Worm (Caenorhabditis elegans) whole organism, L4 larva: Measurements from ENCODE around the gene ZK418.2.
A peak's percentile ranks its signal among the peaks of the same experiment; 100 is the strongest.

Experiments
- D1046.2 ChIP-seq: fragments of 200-800 bp; sonication (Bioruptor generic); IDR thresholded peaks from 2 replicates; pipeline ENCODE4 v1.3.6; 2022; ENCODE audit warnings: missing genetic modification characterization, missing compliant biosample characterization
- F44E2.7 ChIP-seq: fragments of 200-800 bp; sonication (Bioruptor generic); IDR thresholded peaks from 2 replicates; pipeline ENCODE4 v2.1.2; 2022; ENCODE audit warnings: missing genetic modification characterization, missing compliant biosample characterization
- F49E8.2 ChIP-seq: sonication (generic microtip); optimal IDR thresholded peaks from 2 replicates; lab custom pipeline; 2016; ENCODE audit warnings: missing compliant biosample characterization, mild to moderate bottlenecking, missing genetic modification characterization, borderline replicate concordance
- R02D3.7 ChIP-seq: fragments of 150-350 bp; sonication (generic microtip); optimal IDR thresholded peaks from 3 replicates; lab custom pipeline; 2014; ENCODE audit warnings: missing biosample characterization, missing genetic modification characterization
- T26A8.4 ChIP-seq: fragments of 200-800 bp; sonication (Bioruptor generic); IDR thresholded peaks from 2 replicates; pipeline ENCODE4 v1.3.6; 2022; ENCODE audit warnings: missing genetic modification characterization, missing compliant biosample characterization
- Y105C5A.15 ChIP-seq: fragments of 200-800 bp; sonication (Bioruptor generic); IDR thresholded peaks from 2 replicates; pipeline ENCODE4 v1.3.6; 2022; ENCODE audit warnings: missing genetic modification characterization, missing compliant biosample characterization
- Y75B8A.6 ChIP-seq: fragments of 200-800 bp; sonication (Bioruptor generic); IDR thresholded peaks from 2 replicates; pipeline ENCODE4 v1.3.6; 2022; ENCODE audit warnings: missing genetic modification reagents, missing genetic modification characterization, missing compliant biosample characterization
- arid-1 ChIP-seq: fragments of 200-800 bp; sonication (Bioruptor generic); conservative IDR thresholded peaks from 2 replicates; pipeline ENCODE4 v1.3.6; 2022; ENCODE audit warnings: missing genetic modification reagents, missing genetic modification characterization, missing compliant biosample characterization
- ceh-20 ChIP-seq: fragments of 200-800 bp; sonication (Bioruptor generic); IDR thresholded peaks from 2 replicates; pipeline ENCODE4 v1.3.6; 2022; ENCODE audit warnings: missing genetic modification reagents, missing genetic modification characterization, missing compliant biosample characterization
- ceh-44 ChIP-seq: fragments of 200-800 bp; sonication (Bioruptor generic); IDR thresholded peaks from 2 replicates; pipeline ENCODE4 v1.3.6; 2022; ENCODE audit warnings: missing genetic modification reagents, missing genetic modification characterization, missing compliant biosample characterization
- ceh-62 ChIP-seq: sonication (generic microtip); optimal IDR thresholded peaks from 2 replicates; lab custom pipeline; 2017; ENCODE audit warnings: missing biosample characterization, missing genetic modification characterization
- ceh-82 ChIP-seq: sonication (generic microtip); optimal IDR thresholded peaks from 2 replicates; lab custom pipeline; 2017; ENCODE audit warnings: missing biosample characterization, missing genetic modification characterization
- ces-1 ChIP-seq: fragments of 150-350 bp; sonication (generic microtip); optimal IDR thresholded peaks from 4 replicates; lab custom pipeline; 2014; ENCODE audit warnings: missing biosample characterization, missing genetic modification reagents, missing genetic modification characterization
- daf-16 ChIP-seq, 3 experiments: sonication (generic microtip); optimal IDR thresholded peaks; 2 replicates each; lab custom pipeline; 2016 to 2017; ENCODE audit warnings: missing genetic modification characterization in 3 of 3, missing genetic modification reagents in 3 of 3, mild to moderate bottlenecking in 2 of 3, missing compliant biosample characterization in 2 of 3, missing biosample characterization in 1 of 3, moderate library complexity in 1 of 3
- daf-19 ChIP-seq: fragments of 200-800 bp; sonication (Bioruptor generic); conservative IDR thresholded peaks from 2 replicates; pipeline ENCODE4 v1.3.6; 2022; ENCODE audit warnings: missing genetic modification characterization, missing compliant biosample characterization
- daf-8 ChIP-seq: fragments of 200-800 bp; sonication (Bioruptor generic); IDR thresholded peaks from 2 replicates; pipeline ENCODE4 v1.3.6; 2022; ENCODE audit warnings: missing genetic modification characterization, missing compliant biosample characterization
- dmd-8 ChIP-seq: fragments of 200-800 bp; sonication (Bioruptor generic); IDR thresholded peaks from 2 replicates; pipeline ENCODE4 v1.3.6; 2022; ENCODE audit warnings: missing genetic modification characterization, missing compliant biosample characterization
- dmd-9 ChIP-seq: fragments of 200-800 bp; sonication (Bioruptor generic); IDR thresholded peaks from 2 replicates; pipeline ENCODE4 v1.3.6; 2022; ENCODE audit warnings: missing genetic modification reagents, missing genetic modification characterization, missing compliant biosample characterization
- dpl-1 ChIP-seq: fragments of 150-350 bp; optimal IDR thresholded peaks from 2 replicates; lab custom pipeline; 2014; ENCODE audit warnings: missing biosample characterization, missing genetic modification reagents, missing genetic modification characterization
- dve-1 ChIP-seq: sonication (generic microtip); optimal IDR thresholded peaks from 2 replicates; lab custom pipeline; 2017; ENCODE audit warnings: antibody characterized with exemption, mild to moderate bottlenecking, missing genetic modification characterization, missing compliant biosample characterization; ENCODE audit not compliant: insufficient read depth
- egl-27 ChIP-seq: sonication (generic microtip); optimal IDR thresholded peaks from 3 replicates; lab custom pipeline; 2017; ENCODE audit warnings: missing biosample characterization, missing genetic modification reagents, missing genetic modification characterization
- egl-43 ChIP-seq: fragments of 200-800 bp; sonication (Bioruptor generic); IDR thresholded peaks from 2 replicates; pipeline ENCODE4 v1.3.6; 2022; ENCODE audit warnings: missing genetic modification reagents, missing genetic modification characterization, missing compliant biosample characterization
- fkh-10 ChIP-seq: fragments of 150-350 bp; optimal IDR thresholded peaks from 2 replicates; lab custom pipeline; 2014; ENCODE audit warnings: missing biosample characterization, missing genetic modification reagents, missing genetic modification characterization
- fos-1 ChIP-seq: fragments of 150-350 bp; optimal IDR thresholded peaks from 2 replicates; lab custom pipeline; 2014; ENCODE audit warnings: missing biosample characterization, missing genetic modification characterization
- gei-8 ChIP-seq: fragments of 200-800 bp; sonication (Bioruptor generic); optimal IDR thresholded peaks from 2 replicates; lab custom pipeline; 2018; ENCODE audit warnings: mild to moderate bottlenecking, missing genetic modification characterization, missing compliant biosample characterization
- hlh-11 ChIP-seq: fragments of 200-800 bp; sonication (Bioruptor generic); optimal IDR thresholded peaks from 2 replicates; lab custom pipeline; 2018; ENCODE audit warnings: mild to moderate bottlenecking, missing genetic modification characterization, missing compliant biosample characterization
- hmg-1.1 ChIP-seq: fragments of 200-800 bp; sonication (Bioruptor generic); IDR thresholded peaks from 2 replicates; pipeline ENCODE4 v1.3.6; 2022; ENCODE audit warnings: missing genetic modification reagents, missing genetic modification characterization, missing compliant biosample characterization
- lim-7 ChIP-seq: fragments of 200-800 bp; sonication (Bioruptor generic); IDR thresholded peaks from 2 replicates; pipeline ENCODE4 v1.3.6; 2022; ENCODE audit warnings: missing genetic modification characterization, missing compliant biosample characterization
- lin-1 ChIP-seq: fragments of 200-800 bp; sonication (Bioruptor generic); IDR thresholded peaks from 2 replicates; pipeline ENCODE4 v1.3.6; 2022; ENCODE audit warnings: missing genetic modification reagents, missing genetic modification characterization, missing compliant biosample characterization
- lin-13 ChIP-seq: fragments of 150-350 bp; optimal IDR thresholded peaks from 2 replicates; lab custom pipeline; 2014; ENCODE audit warnings: missing biosample characterization, missing genetic modification reagents, missing genetic modification characterization
- lin-29 ChIP-seq: fragments of 200-800 bp; sonication (Bioruptor generic); IDR thresholded peaks from 2 replicates; pipeline ENCODE4 v1.3.6; 2022; ENCODE audit warnings: missing genetic modification reagents, missing genetic modification characterization, missing compliant biosample characterization
- lin-38 ChIP-seq: fragments of 200-800 bp; sonication (Bioruptor generic); IDR thresholded peaks from 2 replicates; pipeline ENCODE4 v1.3.6; 2022; ENCODE audit warnings: missing genetic modification reagents, missing genetic modification characterization, missing compliant biosample characterization
- mdl-1 ChIP-seq, 2 experiments: fragments of 150-350 bp in 1 of 2; sonication (generic microtip) in 1 of 2; optimal IDR thresholded peaks; 2 replicates each; lab custom pipeline; 2014 to 2017; ENCODE audit warnings: missing biosample characterization in 2 of 2, missing genetic modification characterization in 2 of 2
- mdt-29 ChIP-seq: fragments of 200-800 bp; sonication (Bioruptor generic); IDR thresholded peaks from 2 replicates; pipeline ENCODE4 v1.3.6; 2022; ENCODE audit warnings: missing genetic modification reagents, missing genetic modification characterization, missing compliant biosample characterization
- nhr-102 ChIP-seq: sonication (generic microtip); optimal IDR thresholded peaks from 2 replicates; lab custom pipeline; 2016; ENCODE audit warnings: mild to moderate bottlenecking, missing genetic modification characterization, moderate library complexity, missing compliant biosample characterization
- nhr-111 ChIP-seq: fragments of 200-800 bp; sonication (Bioruptor generic); optimal IDR thresholded peaks from 2 replicates; lab custom pipeline; 2018; ENCODE audit warnings: mild to moderate bottlenecking, missing genetic modification characterization, missing compliant biosample characterization
- nhr-237 ChIP-seq: sonication (generic microtip); optimal IDR thresholded peaks from 2 replicates; lab custom pipeline; 2017; ENCODE audit warnings: missing biosample characterization, missing genetic modification characterization
- nhr-41 ChIP-seq: fragments of 200-800 bp; sonication (Bioruptor generic); IDR thresholded peaks from 2 replicates; pipeline ENCODE4 v1.3.6; 2022; ENCODE audit warnings: missing genetic modification reagents, missing genetic modification characterization, missing compliant biosample characterization
- nhr-48 ChIP-seq: sonication (generic microtip); optimal IDR thresholded peaks from 2 replicates; lab custom pipeline; 2016; ENCODE audit warnings: mild to moderate bottlenecking, missing genetic modification characterization, missing compliant biosample characterization
- nhr-77 ChIP-seq: fragments of 150-350 bp; optimal IDR thresholded peaks from 2 replicates; lab custom pipeline; 2014; ENCODE audit warnings: missing biosample characterization, missing genetic modification characterization
- pha-4 ChIP-seq, 2 experiments: fragments of 150-350 bp in 1 of 2; fragments of 200-800 bp in 1 of 2; sonication (Bioruptor generic) in 1 of 2; IDR thresholded peaks in 1 of 2; optimal IDR thresholded peaks in 1 of 2; 2 replicates each; pipeline versions ENCODE4 v1.3.6 to Lab custom; 2014 to 2022; ENCODE audit warnings: missing genetic modification characterization in 2 of 2, missing genetic modification reagents in 2 of 2, missing biosample characterization in 1 of 2, missing compliant biosample characterization in 1 of 2
- set-16 ChIP-seq: fragments of 200-800 bp; sonication (Bioruptor generic); IDR thresholded peaks from 2 replicates; pipeline ENCODE4 v1.3.6; 2022; ENCODE audit warnings: missing genetic modification reagents, missing genetic modification characterization, missing compliant biosample characterization
- snpc-1.2 ChIP-seq: fragments of 200-800 bp; sonication (Bioruptor generic); IDR thresholded peaks from 2 replicates; pipeline ENCODE4 v1.3.6; 2022; ENCODE audit warnings: missing genetic modification reagents, missing genetic modification characterization, missing compliant biosample characterization
- snpc-4 ChIP-seq: fragments of 150-350 bp; optimal IDR thresholded peaks from 2 replicates; lab custom pipeline; 2014; ENCODE audit warnings: missing biosample characterization, missing genetic modification characterization
- tra-1 ChIP-seq: fragments of 200-800 bp; sonication (Bioruptor generic); IDR thresholded peaks from 2 replicates; pipeline ENCODE4 v1.3.6; 2022; ENCODE audit warnings: missing genetic modification reagents, missing genetic modification characterization, missing compliant biosample characterization
- unc-130 ChIP-seq: sonication (generic microtip); optimal IDR thresholded peaks from 2 replicates; lab custom pipeline; 2016; ENCODE audit warnings: missing genetic modification reagents, missing genetic modification characterization, missing compliant biosample characterization
- unc-39 ChIP-seq: sonication (generic microtip); optimal IDR thresholded peaks from 2 replicates; lab custom pipeline; 2017; ENCODE audit warnings: missing biosample characterization, missing genetic modification characterization
- ztf-7 ChIP-seq: fragments of 150-350 bp; optimal IDR thresholded peaks from 2 replicates; lab custom pipeline; 2014; ENCODE audit warnings: missing biosample characterization, missing genetic modification characterization

The ZK418.2 gene

DNA sequence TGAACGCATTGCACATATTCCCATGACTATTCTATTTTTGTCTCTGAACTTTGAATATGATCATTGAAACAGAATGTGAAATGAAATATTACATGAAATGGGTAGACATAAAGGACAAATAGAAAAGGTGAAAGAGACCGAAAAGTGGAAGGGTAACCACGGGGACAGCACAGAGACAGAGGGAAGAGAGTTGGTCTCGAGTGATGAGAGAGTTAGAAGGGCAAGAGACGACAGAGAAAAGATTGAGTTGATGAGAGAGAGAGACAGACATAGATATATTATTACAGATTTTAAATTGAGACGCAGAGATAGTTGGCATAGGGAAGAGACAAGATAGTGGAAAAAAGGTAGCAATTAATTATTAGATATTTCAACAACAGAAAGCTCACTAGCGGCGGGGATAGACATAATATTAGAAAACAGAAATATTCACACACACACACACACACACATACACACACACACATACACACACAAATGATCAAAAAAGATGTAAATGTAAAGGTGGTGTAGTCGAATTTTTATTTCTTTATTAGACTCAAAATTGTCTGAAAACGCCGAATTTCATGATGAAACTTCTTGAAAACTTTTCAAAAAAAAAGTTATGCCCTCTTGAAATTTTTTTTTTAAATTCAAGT, 25.6 kb downstream of the ZK418.2 start (continued):
- TF ChIP-seq lin-38 (GFP tag; lab: Robert Waterston, UW) = peak; percentile 22
- TF ChIP-seq dpl-1 (GFP tag; lab: Kevin White, UChicago) = peak; percentile 47

DNA sequence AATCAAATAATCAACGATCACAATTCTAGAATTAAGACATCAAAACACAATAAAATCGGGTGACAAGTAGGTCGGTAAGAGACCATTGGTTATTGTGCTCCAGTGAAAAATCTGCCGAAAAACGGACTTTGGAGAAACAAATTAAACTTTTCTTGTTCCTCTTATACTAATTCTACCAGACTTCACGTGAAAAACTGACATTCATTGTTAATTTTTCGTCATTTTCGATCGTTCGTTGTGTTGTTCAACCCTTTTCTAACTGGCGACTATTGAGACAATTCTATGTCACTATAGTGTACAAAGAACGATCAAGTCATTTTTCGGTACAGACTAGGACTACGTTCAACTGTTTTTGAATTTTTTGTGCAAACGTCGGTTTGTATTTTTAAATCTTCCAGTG, 29.3 kb downstream of the ZK418.2 start:
- TF ChIP-seq egl-27 = no peak
- TF ChIP-seq nhr-48 (tag; lab: Kevin White, UChicago) = peak; percentile 41
- no peak for TF ChIP-seq ceh-44 (GFP tag; lab: Robert Waterston, UW)
- TF ChIP-seq unc-130 = no peak
- no peak for TF ChIP-seq ceh-20 (GFP tag; lab: Robert Waterston, UW)
- TF ChIP-seq hmg-1.1 = no peak
- TF ChIP-seq gei-8 (GFP tag; lab: Kevin White, UChicago) = no peak
- TF ChIP-seq nhr-237 = no peak
- no peak for TF ChIP-seq mdl-1 (tag; optimal IDR thresholded peaks at IDR 0.05; lab: Kevin White, UChicago)
- peak; percentile 31 for TF ChIP-seq ztf-7 (tag; lab: Kevin White, UChicago)
- TF ChIP-seq D1046.2 (GFP tag; lab: Robert Waterston, UW) = no peak
- no peak for TF ChIP-seq ceh-82 (tag; lab: Kevin White, UChicago)
- TF ChIP-seq tra-1 = no peak
- TF ChIP-seq snpc-1.2 (GFP tag; lab: Robert Waterston, UW) = no peak
- peak; percentile 29 for TF ChIP-seq nhr-77 (tag; lab: Kevin White, UChicago)
- no peak for TF ChIP-seq nhr-111 (GFP tag; lab: Kevin White, UChicago)
- TF ChIP-seq lin-1 (GFP tag; lab: Robert Waterston, UW) = no peak
- TF ChIP-seq pha-4 (GFP tag; IDR thresholded peaks at IDR 0.05; lab: Robert Waterston, UW) = no peak
- TF ChIP-seq pha-4 (tag; optimal IDR thresholded peaks at IDR 0.05; lab: Kevin White, UChicago) = no peak
- TF ChIP-seq unc-39 (tag; lab: Kevin White, UChicago) = no peak
- TF ChIP-seq ces-1 (GFP tag; lab: Kevin White, UChicago) = no peak
- TF ChIP-seq fos-1 = no peak
- TF ChIP-seq F49E8.2 (tag; lab: Kevin White, UChicago) = no peak
- no peak for TF ChIP-seq Y105C5A.15 (GFP tag; lab: Robert Waterston, UW)
- TF ChIP-seq dmd-8 (GFP tag; lab: Robert Waterston, UW) = no peak
- TF ChIP-seq T26A8.4 (GFP tag; lab: Robert Waterston, UW) = no peak
- no peak for TF ChIP-seq daf-16 (GFP tag; optimal IDR thresholded peaks at IDR 0.05; lab: Kevin White, UChicago)
- TF ChIP-seq daf-16 (tag; optimal IDR thresholded peaks at IDR 0.05; lab: Kevin White, UChicago) = peak; percentile 61
- no peak for TF ChIP-seq lin-29 (GFP tag; lab: Robert Waterston, UW)
- peak; percentile 27 for TF ChIP-seq hlh-11 (tag; lab: Kevin White, UChicago)
- no peak for TF ChIP-seq F44E2.7 (GFP tag; lab: Robert Waterston, UW)
- TF ChIP-seq daf-8 = no peak
- TF ChIP-seq dve-1 (tag; lab: Kevin White, UChicago) = peak; percentile 64
- TF ChIP-seq fkh-10 = no peak
- TF ChIP-seq R02D3.7 = no peak
- no peak for TF ChIP-seq mdt-29 (GFP tag; lab: Robert Waterston, UW)
- no peak for TF ChIP-seq lin-13 (GFP tag; lab: Kevin White, UChicago)
- no peak for TF ChIP-seq egl-43 (GFP tag; lab: Robert Waterston, UW)
- no peak for TF ChIP-seq nhr-102
- 0 out of 2 replicates have a peak, but pooled peaks have one; percentile 14 for TF ChIP-seq arid-1 (GFP tag; lab: Robert Waterston, UW)
- TF ChIP-seq nhr-41 (GFP tag; lab: Robert Waterston, UW) = no peak
- TF ChIP-seq snpc-4 (tag; lab: Kevin White, UChicago) = no peak
- no peak for TF ChIP-seq Y75B8A.6
- no peak for TF ChIP-seq dpl-1 (GFP tag; lab: Kevin White, UChicago)
- no peak for TF ChIP-seq lim-7 (GFP tag; lab: Robert Waterston, UW)
- TF ChIP-seq dmd-9 (GFP tag; lab: Robert Waterston, UW) = no peak
- TF ChIP-seq daf-19 (GFP tag; lab: Robert Waterston, UW) = no peak
- no peak for TF ChIP-seq ceh-62 (tag; lab: Kevin White, UChicago)
- TF ChIP-seq set-16 (GFP tag; lab: Robert Waterston, UW) = no peak
